Fruit fly (Drosophila melanogaster) whole organism, embryonic: ENCODE measurements around the gene zetaCOP.

Source experiments
- C15 ChIP-seq: fragments of 200-800 bp; sonication (Bioruptor generic); IDR thresholded peaks from 3 replicates; pipeline ENCODE4 v1.3.6; 2022; ENCODE audit warnings: missing biosample characterization, missing genetic modification characterization
- CG10321 ChIP-seq: fragments of 200-800 bp; sonication (Bioruptor generic); IDR thresholded peaks from 2 replicates; pipeline ENCODE4 v1.3.6; 2022; ENCODE audit warnings: missing biosample characterization, missing genetic modification characterization
- CG10565 ChIP-seq: fragments of 200-800 bp; sonication (Bioruptor generic); optimal IDR thresholded peaks from 3 replicates; lab custom pipeline; 2016; ENCODE audit warnings: missing biosample characterization, mild to moderate bottlenecking, missing genetic modification characterization
- CG11085 ChIP-seq: fragments of 200-800 bp; sonication (Bioruptor generic); IDR thresholded peaks from 2 replicates; pipeline ENCODE4 v1.3.6; 2022; ENCODE audit warnings: missing biosample characterization, missing genetic modification characterization
- CG11456 ChIP-seq: fragments of 200-800 bp; sonication (Bioruptor generic); IDR thresholded peaks from 3 replicates; pipeline ENCODE4 v1.3.6; 2022; ENCODE audit warnings: missing biosample characterization, missing genetic modification characterization
- CG12942 ChIP-seq: fragments of 200-800 bp; sonication (Bioruptor generic); optimal IDR thresholded peaks from 3 replicates; lab custom pipeline; 2016; ENCODE audit warnings: missing biosample characterization, missing genetic modification characterization
- CG13424 ChIP-seq: fragments of 200-800 bp; sonication (Bioruptor generic); optimal IDR thresholded peaks from 2 replicates; lab custom pipeline; 2019; ENCODE audit warnings: missing biosample characterization, mild to moderate bottlenecking, missing genetic modification characterization, moderate library complexity
- CG15514 ChIP-seq: fragments of 200-800 bp; sonication (Bioruptor generic); optimal IDR thresholded peaks from 3 replicates; lab custom pipeline; 2017; ENCODE audit warnings: missing biosample characterization, missing genetic modification characterization, mild to moderate bottlenecking, moderate library complexity, missing genetic modification reagents
- CG2202 ChIP-seq: fragments of 200-800 bp; sonication (Bioruptor generic); optimal IDR thresholded peaks from 2 replicates; lab custom pipeline; 2018; ENCODE audit warnings: missing biosample characterization, mild to moderate bottlenecking, missing genetic modification characterization
- CG2678 ChIP-seq: fragments of 200-800 bp; sonication (Bioruptor generic); optimal IDR thresholded peaks from 3 replicates; lab custom pipeline; 2019; ENCODE audit warnings: missing biosample characterization, mild to moderate bottlenecking, missing genetic modification characterization, moderate library complexity
- CG32532 ChIP-seq: fragments of 200-800 bp; sonication (Bioruptor generic); IDR thresholded peaks from 2 replicates; pipeline ENCODE4 v1.3.6; 2022; ENCODE audit warnings: missing biosample characterization, missing genetic modification characterization
- CG4282 ChIP-seq: fragments of 200-800 bp; sonication (Bioruptor generic); optimal IDR thresholded peaks from 2 replicates; lab custom pipeline; 2016; ENCODE audit warnings: missing biosample characterization, missing genetic modification characterization
- CG4424 ChIP-seq: fragments of 200-800 bp; sonication (Bioruptor generic); optimal IDR thresholded peaks from 3 replicates; lab custom pipeline; 2016; ENCODE audit warnings: missing biosample characterization, missing genetic modification characterization
- CG6654 ChIP-seq: fragments of 200-800 bp; sonication (Bioruptor generic); optimal IDR thresholded peaks from 2 replicates; lab custom pipeline; 2017; ENCODE audit warnings: missing biosample characterization, mild to moderate bottlenecking, missing genetic modification characterization
- CG8281 ChIP-seq: fragments of 200-800 bp; sonication (Bioruptor generic); optimal IDR thresholded peaks from 2 replicates; lab custom pipeline; 2018; ENCODE audit warnings: missing biosample characterization, mild to moderate bottlenecking, missing genetic modification characterization, moderate library complexity
- CG8359 ChIP-seq: fragments of 200-800 bp; sonication (Bioruptor generic); optimal IDR thresholded peaks from 2 replicates; lab custom pipeline; 2017; ENCODE audit warnings: missing biosample characterization, mild to moderate bottlenecking, missing genetic modification characterization, borderline replicate concordance
- CG9797 ChIP-seq: fragments of 200-800 bp; sonication (Bioruptor generic); optimal IDR thresholded peaks from 3 replicates; lab custom pipeline; 2018; ENCODE audit warnings: missing biosample characterization, mild to moderate bottlenecking, missing genetic modification characterization
- CG9876 ChIP-seq: fragments of 200-800 bp; sonication (Bioruptor generic); optimal IDR thresholded peaks from 2 replicates; lab custom pipeline; 2016; ENCODE audit warnings: missing biosample characterization, missing genetic modification characterization
- CoRest ChIP-seq: fragments of 200-800 bp; sonication (Bioruptor generic); optimal IDR thresholded peaks from 3 replicates; lab custom pipeline; 2018; ENCODE audit warnings: missing biosample characterization, mild to moderate bottlenecking, missing genetic modification characterization, moderate library complexity
- Dad ChIP-seq: fragments of 200-800 bp; sonication (Bioruptor generic); optimal IDR thresholded peaks from 3 replicates; lab custom pipeline; 2016; ENCODE audit warnings: missing biosample characterization, missing genetic modification characterization
- Dip2 ChIP-seq: fragments of 200-800 bp; sonication (Bioruptor generic); IDR thresholded peaks from 2 replicates; pipeline ENCODE4 v1.3.6; 2022; ENCODE audit warnings: missing biosample characterization, missing genetic modification characterization
- Dll ChIP-seq: fragments of 200-800 bp; sonication (Bioruptor generic); IDR thresholded peaks from 4 replicates; pipeline ENCODE4 v1.3.6; 2022; ENCODE audit warnings: missing biosample characterization, missing genetic modification characterization; ENCODE audit not compliant: partially characterized antibody
- ERR ChIP-seq: fragments of 200-800 bp; sonication (Bioruptor generic); optimal IDR thresholded peaks from 2 replicates; lab custom pipeline; 2016; ENCODE audit warnings: missing biosample characterization, missing genetic modification characterization
- HLH3B ChIP-seq: fragments of 200-800 bp; sonication (Bioruptor generic); IDR thresholded peaks from 2 replicates; pipeline ENCODE4 v1.3.6; 2022; ENCODE audit warnings: missing biosample characterization, missing genetic modification characterization
- Hand ChIP-seq: fragments of 200-800 bp; sonication (Bioruptor generic); optimal IDR thresholded peaks from 2 replicates; lab custom pipeline; 2017; ENCODE audit warnings: mild to moderate bottlenecking, missing biosample characterization, missing genetic modification reagents, missing genetic modification characterization
- Optix ChIP-seq: fragments of 200-800 bp; sonication (Bioruptor generic); IDR thresholded peaks from 3 replicates; pipeline ENCODE4 v1.3.6; 2022; ENCODE audit warnings: missing biosample characterization, missing genetic modification characterization
- Usf ChIP-seq: fragments of 200-800 bp; sonication (Bioruptor generic); optimal IDR thresholded peaks from 2 replicates; lab custom pipeline; 2017; ENCODE audit warnings: missing genotype, missing biosample characterization, missing genetic modification characterization
- ab ChIP-seq: fragments of 200-800 bp; sonication (Bioruptor generic); optimal IDR thresholded peaks from 2 replicates; lab custom pipeline; 2016; ENCODE audit warnings: missing biosample characterization, missing genetic modification characterization
- corto ChIP-seq: fragments of 200-800 bp; sonication (Bioruptor generic); optimal IDR thresholded peaks from 2 replicates; lab custom pipeline; 2016; ENCODE audit warnings: missing biosample characterization, mild to moderate bottlenecking, missing genetic modification characterization, moderate library complexity
- dmrt11E ChIP-seq: fragments of 200-800 bp; sonication (Bioruptor generic); optimal IDR thresholded peaks from 3 replicates; lab custom pipeline; 2018; ENCODE audit warnings: missing biosample characterization, mild to moderate bottlenecking, missing genetic modification characterization, moderate library complexity
- exex ChIP-seq: fragments of 200-800 bp; sonication (Bioruptor generic); optimal IDR thresholded peaks from 4 replicates; lab custom pipeline; 2018; ENCODE audit warnings: missing biosample characterization, mild to moderate bottlenecking, missing genetic modification characterization, moderate library complexity
- fru ChIP-seq: fragments of >200 bp; optimal IDR thresholded peaks from 2 replicates; lab custom pipeline; 2017
- ftz-f1 ChIP-seq: fragments of 200-800 bp; sonication (Bioruptor generic); optimal IDR thresholded peaks from 2 replicates; lab custom pipeline; 2016; ENCODE audit warnings: missing biosample characterization, missing genetic modification characterization
- fu2 ChIP-seq: fragments of 200-800 bp; sonication (Bioruptor generic); optimal IDR thresholded peaks from 2 replicates; lab custom pipeline; 2016; ENCODE audit warnings: missing biosample characterization, missing genetic modification characterization
- grn ChIP-seq: fragments of 200-800 bp; sonication (Bioruptor generic); optimal IDR thresholded peaks from 3 replicates; lab custom pipeline; 2017; ENCODE audit warnings: missing biosample characterization, missing genetic modification characterization
- luna ChIP-seq: fragments of 200-800 bp; sonication (Bioruptor generic); optimal IDR thresholded peaks from 2 replicates; lab custom pipeline; 2016; ENCODE audit warnings: missing biosample characterization, missing genetic modification characterization
- nerfin-2 ChIP-seq: fragments of 200-800 bp; sonication (Bioruptor generic); IDR thresholded peaks from 2 replicates; pipeline ENCODE4 v1.3.6; 2022; ENCODE audit warnings: missing biosample characterization, missing genetic modification characterization; ENCODE audit not compliant: partially characterized antibody
- nom ChIP-seq: fragments of 200-800 bp; sonication (Bioruptor generic); optimal IDR thresholded peaks from 2 replicates; lab custom pipeline; 2017; ENCODE audit warnings: missing biosample characterization, missing genetic modification characterization, mild to moderate bottlenecking, moderate library complexity, missing genetic modification reagents
- odd ChIP-seq: fragments of 200-800 bp; sonication (Bioruptor generic); optimal IDR thresholded peaks from 2 replicates; lab custom pipeline; 2017; ENCODE audit warnings: missing biosample characterization, mild to moderate bottlenecking, missing genetic modification characterization
- pan ChIP-seq, 4 experiments: fragments of >200 bp in 3 of 4; fragments of 200-800 bp in 1 of 4; sonication (Bioruptor generic) in 1 of 4; optimal IDR thresholded peaks in 3 of 4; IDR thresholded peaks in 1 of 4; 2 replicates each; pipeline versions ENCODE4 v1.3.6 to Lab custom; 2017 to 2022; ENCODE audit warnings: missing biosample characterization in 2 of 4, missing genetic modification characterization in 2 of 4, mixed read lengths in 1 of 4
- psq ChIP-seq: fragments of 200-800 bp; sonication (Bioruptor generic); optimal IDR thresholded peaks from 2 replicates; lab custom pipeline; 2017; ENCODE audit warnings: missing biosample characterization, missing genetic modification characterization
- sc ChIP-seq, 3 experiments: fragments of >200 bp in 2 of 3; fragments of 200-800 bp in 1 of 3; sonication (Bioruptor generic) in 1 of 3; optimal IDR thresholded peaks; 2 replicates in 2 of 3; 3 replicates in 1 of 3; lab custom pipeline; 2017; ENCODE audit warnings: mild to moderate bottlenecking in 1 of 3, missing biosample characterization in 1 of 3, missing genetic modification characterization in 1 of 3, missing genetic modification reagents in 1 of 3
- sim ChIP-seq: fragments of 200-800 bp; sonication (Bioruptor generic); IDR thresholded peaks from 2 replicates; pipeline ENCODE4 v1.3.6; 2022; ENCODE audit warnings: missing biosample characterization, missing genetic modification characterization
- sna ChIP-seq: fragments of 200-800 bp; sonication (Bioruptor generic); IDR thresholded peaks from 2 replicates; pipeline ENCODE4 v1.3.6; 2022; ENCODE audit warnings: missing biosample characterization, missing genetic modification characterization; ENCODE audit not compliant: partially characterized antibody
- toy ChIP-seq: fragments of 200-800 bp; sonication (Bioruptor generic); IDR thresholded peaks from 2 replicates; pipeline ENCODE4 v1.3.6; 2022; ENCODE audit warnings: missing biosample characterization, missing genetic modification characterization
- twi ChIP-seq: fragments of 200-800 bp; optimal IDR thresholded peaks from 2 replicates; lab custom pipeline; 2019; ENCODE audit warnings: missing biosample characterization, mild to moderate bottlenecking, missing genetic modification characterization, moderate library complexity
- unpg ChIP-seq: fragments of 200-800 bp; sonication (Bioruptor generic); optimal IDR thresholded peaks from 3 replicates; lab custom pipeline; 2018; ENCODE audit warnings: missing biosample characterization, mild to moderate bottlenecking, missing genetic modification characterization, moderate library complexity
- wor ChIP-seq: fragments of 200-800 bp; sonication (Bioruptor generic); IDR thresholded peaks from 2 replicates; pipeline ENCODE4 v1.3.6; 2022; ENCODE audit warnings: missing biosample characterization, missing genetic modification characterization
- zen ChIP-seq: fragments of 200-800 bp; sonication (Bioruptor generic); optimal IDR thresholded peaks from 3 replicates; lab custom pipeline; 2018; ENCODE audit warnings: missing biosample characterization, mild to moderate bottlenecking, missing genetic modification characterization, moderate library complexity

zetaCOP gene

dm6 chr3L:16708738-16709350 is 35.5 kb upstream of the zetaCOP start (continued):
- TF ChIP-seq Hand (GFP tag; lab: Kevin White, UChicago) (no peak), nom (GFP tag; lab: Kevin White, UChicago) (no peak), CG4282 (no peak), grn (peak; percentile 76), CG9876 (no peak), twi (no peak), fu2 (GFP tag; lab: Kevin White, UChicago) (no peak), zen (tag; lab: Kevin White, UChicago) (no peak), Dip2 (GFP tag; lab: Robert Waterston, UW) (no peak), CG2202 (no peak), wor (GFP tag; lab: Robert Waterston, UW) (no peak), Dad (GFP tag; lab: Kevin White, UChicago) (no peak), sna (GFP tag; lab: Robert Waterston, UW) (no peak), Usf (GFP tag; lab: Kevin White, UChicago) (no peak), sc (optimal IDR thresholded peaks at IDR 0.05; lab: Kevin White, UChicago) (no peak), sc (GFP tag; optimal IDR thresholded peaks at IDR 0.05; lab: Kevin White, UChicago) (no peak), Optix (GFP tag; lab: Robert Waterston, UW) (0 out of 3 replicates have a peak, but pooled peaks have one; percentile 20), CG13424 (tag; lab: Kevin White, UChicago) (no peak), CG32532 (GFP tag; lab: Robert Waterston, UW) (no peak), CG9797 (GFP tag; lab: Kevin White, UChicago) (no peak), CG8281 (tag; lab: Kevin White, UChicago) (no peak), CoRest (no peak), nerfin-2 (GFP tag; lab: Robert Waterston, UW) (no peak), CG15514 (GFP tag; lab: Kevin White, UChicago) (peak; percentile 10), luna (GFP tag; lab: Kevin White, UChicago) (no peak), CG4424 (GFP tag; lab: Kevin White, UChicago) (no peak), corto (GFP tag; lab: Kevin White, UChicago) (no peak), CG8359 (GFP tag; lab: Kevin White, UChicago) (no peak), odd (no peak), CG6654 (GFP tag; lab: Kevin White, UChicago) (no peak), CG11456 (GFP tag; lab: Robert Waterston, UW) (no peak), unpg (no peak), dmrt11E (peak; percentile 2), HLH3B (GFP tag; lab: Robert Waterston, UW) (0 out of 2 replicates have a peak, but pooled peaks have one; percentile 13), CG2678 (tag; lab: Kevin White, UChicago) (peak; percentile 25), Dll (GFP tag; lab: Robert Waterston, UW) (no peak), C15 (GFP tag; lab: Robert Waterston, UW) (no peak), CG11085 (GFP tag; lab: Robert Waterston, UW) (no peak), ab (GFP tag; lab: Kevin White, UChicago) (no peak), CG12942 (GFP tag; lab: Kevin White, UChicago) (no peak), CG10321 (GFP tag; lab: Robert Waterston, UW) (no peak), ftz-f1 (peak; percentile 14), exex (tag; lab: Kevin White, UChicago) (peak; percentile 41), sim (GFP tag; lab: Robert Waterston, UW) (no peak), ERR (GFP tag; lab: Kevin White, UChicago) (no peak), toy (no peak), fru (lab: Kevin White, UChicago) (no peak), CG10565 (GFP tag; lab: Kevin White, UChicago) (no peak), pan (optimal IDR thresholded peaks at IDR 0.05; lab: Kevin White, UChicago) (no peak), pan (GFP tag; optimal IDR thresholded peaks at IDR 0.05 in 1 of 2, IDR thresholded peaks at IDR 0.05 in 1 of 2) (peak in 1 of 2 experiments; percentile 24), psq (GFP tag; lab: Kevin White, UChicago) (no peak)
